Fruit fly (Drosophila melanogaster) Kc167 (cell line): ENCODE results near the gene aru.

Source experiments
- Myc ChIP-seq: fragments of >200 bp; optimal IDR thresholded peaks from 2 replicates; lab custom pipeline; 2017; ENCODE audit warnings: missing external identifiers
- insv ChIP-seq: fragments of >200 bp; optimal IDR thresholded peaks from 3 replicates; lab custom pipeline; 2018; ENCODE audit warnings: missing external identifiers
- psq ChIP-seq: fragments of >200 bp; optimal IDR thresholded peaks from 2 replicates; lab custom pipeline; 2017; ENCODE audit warnings: missing external identifiers

DNA sequence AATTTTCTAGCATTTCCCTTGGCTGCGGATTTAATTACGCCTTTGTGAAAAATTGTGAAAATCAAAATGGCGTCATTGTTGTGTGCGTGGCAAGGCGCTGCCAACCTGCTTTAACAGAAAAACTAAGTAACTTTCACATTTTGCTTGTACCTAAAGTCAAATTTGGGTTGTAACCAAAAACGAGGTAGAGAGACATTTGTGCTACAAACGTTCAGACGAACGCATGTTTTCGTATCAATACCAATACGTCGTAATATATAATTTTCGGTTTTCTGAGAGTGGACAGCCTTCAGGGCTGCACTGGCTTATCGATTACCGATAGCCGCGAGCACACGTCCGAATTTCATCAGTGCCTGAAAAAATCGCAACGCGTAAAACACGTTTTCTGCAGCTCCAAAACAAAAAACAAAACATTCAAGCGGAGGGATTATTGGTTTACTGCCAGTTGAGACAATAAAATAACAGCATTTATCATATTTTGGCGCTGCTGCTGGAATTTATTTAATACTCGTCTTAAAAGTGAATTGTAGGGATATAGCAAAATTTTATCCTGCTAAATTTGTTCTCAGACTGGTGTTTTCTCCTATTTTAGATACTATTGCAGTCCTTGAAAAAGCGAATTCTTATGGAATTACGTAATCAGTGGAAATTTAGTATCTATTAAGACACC, 2.7 kb upstream of the aru start:
- TF ChIP-seq insv (lab: Kevin White, UChicago) (no peak), Myc (lab: Kevin White, UChicago) (no peak), psq (lab: Kevin White, UChicago) (no peak)
